Worm (Caenorhabditis elegans): ENCODE measurements around the gene mtm-9.

The mtm-9 gene

DNA sequence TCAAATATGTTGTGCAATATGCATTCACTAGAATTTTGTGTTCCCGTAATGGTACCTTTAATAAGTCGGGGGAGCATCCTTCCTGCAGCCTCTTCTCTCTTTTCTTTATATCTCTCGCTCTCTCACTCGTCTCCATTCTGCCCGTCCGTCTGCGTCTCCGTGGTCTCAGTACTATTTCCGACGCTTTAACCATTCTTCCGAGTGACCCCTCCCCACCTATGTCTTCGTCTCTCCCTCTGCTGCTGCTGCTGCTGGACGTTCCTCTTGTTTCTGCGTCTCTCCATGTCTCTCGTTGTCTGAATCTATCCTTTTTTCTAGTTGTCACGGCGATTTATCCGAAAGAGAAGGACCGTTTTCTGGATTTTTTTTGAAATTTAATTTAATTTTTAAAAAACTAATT is 39.5 kb upstream of the mtm-9 start (continued):
- TF ChIP-seq Y53G8AR.9 (GFP tag; conservative IDR thresholded peaks at IDR 0.05) (no peak), F55B11.4 (tag; optimal IDR thresholded peaks at IDR 0.05; ENCODE audit: borderline replicate concordance, insufficient read depth) (no peak), C06A6.2 (GFP tag; conservative IDR thresholded peaks at IDR 0.05) (no peak), ceh-58 (GFP tag; IDR thresholded peaks at IDR 0.05) (no peak), nhr-179 (tag; optimal IDR thresholded peaks at IDR 0.05) (no peak), rcor-1 (GFP tag; IDR thresholded peaks at IDR 0.05) (0 out of 2 replicates have a peak, but pooled peaks have one; percentile 27), efl-1 (GFP tag; optimal IDR thresholded peaks at IDR 0.05) (no peak), gei-17 (GFP tag; optimal IDR thresholded peaks at IDR 0.05) (peak; percentile 27), sea-2 (GFP tag; IDR thresholded peaks at IDR 0.05) (no peak), lin-35 (GFP tag; optimal IDR thresholded peaks at IDR 0.05) (peak in 1 of 3 experiments; percentile 43), F23B12.7 (tag; optimal IDR thresholded peaks at IDR 0.05; ENCODE audit: insufficient read depth) (no peak), nfya-2 (GFP tag; IDR thresholded peaks at IDR 0.05) (no peak), hlh-26 (GFP tag; conservative IDR thresholded peaks at IDR 0.05) (no peak), hmg-1.2 (GFP tag; IDR thresholded peaks at IDR 0.05) (peak; percentile 98)

DNA sequence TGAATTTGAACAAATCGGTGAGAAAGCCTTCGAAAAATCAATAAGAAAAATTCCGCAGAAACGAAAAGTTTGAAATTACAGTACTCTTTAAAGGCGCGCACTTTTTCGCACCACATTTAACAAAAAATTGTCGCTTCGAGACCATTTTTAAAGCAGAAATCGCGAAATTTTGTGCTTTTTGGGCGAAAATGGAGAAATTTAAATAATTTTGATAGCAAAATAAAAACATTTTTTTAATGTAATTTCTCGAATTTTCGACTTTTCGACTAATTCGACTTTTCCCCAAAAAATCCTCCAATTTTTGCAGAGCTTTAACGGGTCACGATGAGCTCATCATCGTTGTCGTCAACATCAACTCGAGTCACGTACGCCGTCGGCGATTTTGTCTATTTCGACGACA is 38.7 kb upstream of the mtm-9 start, which contains the start of gene lin-40:
Gene lin-40, plus strand, starts transcription at position 301 of the 400 bp plus-strand sequence.
- TF ChIP-seq efl-1 (GFP tag; optimal IDR thresholded peaks at IDR 0.05): no peak
- TF ChIP-seq nfya-1 (tag; optimal IDR thresholded peaks at IDR 0.05; ENCODE audit: borderline replicate concordance, insufficient read depth): no peak
- TF ChIP-seq ZK185.1 (tag; optimal IDR thresholded peaks at IDR 0.05; ENCODE audit: poor library complexity, severe bottlenecking): no peak
- no peak for TF ChIP-seq ama-1 (optimal IDR thresholded peaks at IDR 0.05)
- TF ChIP-seq ama-1 (GFP tag; optimal IDR thresholded peaks at IDR 0.05): no peak
- TF ChIP-seq lin-40 (tag; optimal IDR thresholded peaks at IDR 0.05): no peak

DNA sequence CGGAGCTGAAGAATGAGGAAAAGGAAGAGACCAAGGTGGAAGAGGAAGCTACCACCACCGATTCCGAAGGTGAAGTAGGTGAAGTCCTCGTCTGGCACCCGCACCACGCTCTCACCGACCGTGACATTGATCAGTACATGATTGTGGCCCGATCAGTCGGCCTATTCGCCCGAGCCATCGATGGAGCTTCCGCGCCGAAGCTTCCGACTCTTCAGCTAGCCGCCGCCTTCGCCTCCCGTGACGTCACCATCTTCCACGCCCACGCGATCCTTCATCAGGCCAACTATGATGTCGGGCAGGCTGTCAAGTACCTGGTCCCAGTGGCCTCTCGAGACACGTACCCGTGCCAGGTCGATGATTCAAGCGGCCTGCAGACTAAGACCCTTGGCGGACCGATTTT is 37.2 kb upstream of the mtm-9 start:
- TF ChIP-seq egrh-3 (GFP tag; IDR thresholded peaks at IDR 0.05) (peak; percentile 64; the same call in 1 of the 2 replicates), unc-130 (GFP tag; optimal IDR thresholded peaks at IDR 0.05) (no peak), ceh-58 (GFP tag; IDR thresholded peaks at IDR 0.05) (no peak), madf-6 (GFP tag; IDR thresholded peaks at IDR 0.05) (no peak), nfyb-1 (GFP tag; IDR thresholded peaks at IDR 0.05) (0 out of 2 replicates have a peak, but pooled peaks have one; percentile 27), rcor-1 (GFP tag; IDR thresholded peaks at IDR 0.05) (no peak), zfh-2 (GFP tag; conservative IDR thresholded peaks at IDR 0.05) (0 out of 2 replicates have a peak, but pooled peaks have one; percentile 10)

DNA sequence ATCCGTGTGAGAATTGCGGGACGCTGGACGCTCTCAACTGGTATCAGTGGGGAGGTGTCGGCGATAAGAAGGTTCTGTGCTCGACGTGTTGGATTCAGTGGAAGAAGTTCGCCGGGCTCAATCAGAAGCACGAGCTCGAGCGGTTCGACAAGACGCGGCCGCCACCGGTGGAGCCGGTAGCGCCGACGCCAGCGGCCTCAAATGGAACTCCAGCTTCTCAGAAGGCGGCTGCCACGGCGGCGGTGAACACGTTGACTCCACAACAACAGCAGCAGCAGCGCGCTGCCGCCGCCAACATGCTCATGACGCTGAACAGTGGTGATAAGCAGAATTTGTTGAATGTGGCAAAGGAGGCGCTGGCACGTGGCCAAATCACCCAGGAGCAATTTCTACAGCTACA is 36.5 kb upstream of the mtm-9 start:
- no peak for TF ChIP-seq ceh-79 (tag; optimal IDR thresholded peaks at IDR 0.05)
- peak; percentile 6 for TF ChIP-seq akir-1 (GFP tag; optimal IDR thresholded peaks at IDR 0.05)
- TF ChIP-seq zfh-2 (GFP tag; conservative IDR thresholded peaks at IDR 0.05): peak; percentile 75
- peak; percentile 87; the same call in 1 of the 2 replicates for TF ChIP-seq egrh-3 (GFP tag; IDR thresholded peaks at IDR 0.05)
- TF ChIP-seq Y56A3A.18 (GFP tag; IDR thresholded peaks at IDR 0.05): no peak
- TF ChIP-seq B0336.3 (GFP tag; IDR thresholded peaks at IDR 0.05): no peak

DNA sequence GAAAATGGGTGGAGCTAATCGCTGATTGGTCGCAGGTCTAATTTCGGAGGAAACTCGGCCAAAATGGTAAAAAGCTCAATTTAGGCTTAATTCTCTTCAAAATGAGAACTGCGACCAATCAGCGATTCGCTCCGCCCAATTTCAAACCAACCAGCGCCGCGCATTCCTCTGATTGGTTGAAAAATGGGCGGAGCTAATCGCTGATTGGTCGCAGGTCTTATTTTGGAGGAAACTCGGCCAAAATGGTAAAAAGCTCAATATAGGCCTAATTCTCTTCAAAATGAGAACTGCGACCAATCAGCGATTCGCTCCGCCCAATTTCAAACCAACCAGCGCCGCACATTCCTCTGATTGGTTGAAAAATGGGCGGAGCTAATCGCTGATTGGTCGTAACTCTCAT is 35.8 kb upstream of the mtm-9 start:
- TF ChIP-seq nfyb-1 (GFP tag; IDR thresholded peaks at IDR 0.05): peak; percentile 29; the same call in 1 of the 2 replicates

DNA sequence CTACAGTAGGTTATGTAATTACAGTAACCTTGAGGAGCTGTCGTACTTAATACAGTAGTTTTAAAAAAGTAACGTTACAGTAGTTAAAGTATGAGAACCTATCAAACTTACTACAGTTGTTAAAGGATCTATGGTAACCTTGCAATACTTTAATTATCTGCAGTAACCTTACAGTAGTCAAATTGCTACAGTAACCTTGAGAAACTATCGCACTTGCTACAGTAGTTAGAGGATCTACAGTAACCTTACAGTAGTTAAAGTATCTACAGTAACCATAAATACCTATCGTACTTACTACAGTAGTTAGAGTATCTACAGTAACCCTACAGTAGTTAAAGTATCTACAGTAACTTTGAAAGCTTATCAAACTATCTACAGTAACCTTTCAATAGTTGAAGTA is 31.8 kb upstream of the mtm-9 start:
- TF ChIP-seq akir-1 (GFP tag; optimal IDR thresholded peaks at IDR 0.05) (peak; percentile 5), K12H6.12 (tag; optimal IDR thresholded peaks at IDR 0.05) (no peak), C17E4.6 (GFP tag; IDR thresholded peaks at IDR 0.05) (no peak), Y56A3A.18 (GFP tag; IDR thresholded peaks at IDR 0.05) (no peak)
